Worm (Caenorhabditis elegans) whole organism, mixed stage, embryonic: ENCODE measurements around the gene srxa-18.

Experiments
- bed-3 ChIP-seq: fragments of 200-800 bp; sonication (Bioruptor generic); optimal IDR thresholded peaks from 3 replicates; lab custom pipeline; 2018; ENCODE audit warnings: mild to moderate bottlenecking, missing genetic modification characterization, moderate library complexity, missing compliant biosample characterization
- ceh-39 ChIP-seq: fragments of 150-350 bp; optimal IDR thresholded peaks from 2 replicates; lab custom pipeline; 2014; ENCODE audit warnings: missing biosample characterization, missing genetic modification characterization
- ceh-43 ChIP-seq: fragments of 200-800 bp; sonication (Bioruptor generic); optimal IDR thresholded peaks from 2 replicates; lab custom pipeline; 2018; ENCODE audit warnings: mild to moderate bottlenecking, missing genetic modification characterization, moderate library complexity, missing compliant biosample characterization
- ceh-83 ChIP-seq: fragments of 200-800 bp; sonication (Bioruptor generic); optimal IDR thresholded peaks from 2 replicates; lab custom pipeline; 2018; ENCODE audit warnings: mild to moderate bottlenecking, missing genetic modification characterization, missing compliant biosample characterization
- ces-1 ChIP-seq: fragments of 150-350 bp; optimal IDR thresholded peaks from 2 replicates; lab custom pipeline; 2014; ENCODE audit warnings: missing biosample characterization, missing genetic modification reagents, missing genetic modification characterization
- cnd-1 ChIP-seq: fragments of 200-800 bp; sonication (Bioruptor generic); optimal IDR thresholded peaks from 2 replicates; lab custom pipeline; 2018; ENCODE audit warnings: mild to moderate bottlenecking, missing genetic modification characterization, missing compliant biosample characterization
- drap-1 ChIP-seq: fragments of 200-800 bp; sonication (Bioruptor generic); optimal IDR thresholded peaks from 3 replicates; lab custom pipeline; 2018; ENCODE audit warnings: mild to moderate bottlenecking, missing genetic modification characterization, missing compliant biosample characterization
- elt-1 ChIP-seq: sonication (generic microtip); optimal IDR thresholded peaks from 2 replicates; lab custom pipeline; 2017; ENCODE audit warnings: missing genetic modification characterization, mild to moderate bottlenecking, missing compliant biosample characterization, antibody characterized with exemption, moderate library complexity, borderline replicate concordance; ENCODE audit not compliant: insufficient read depth
- elt-3 ChIP-seq: fragments of 150-350 bp; optimal IDR thresholded peaks from 2 replicates; lab custom pipeline; 2014; ENCODE audit warnings: missing biosample characterization, missing genetic modification characterization
- flh-1 ChIP-seq: fragments of 200-800 bp; sonication (Bioruptor generic); optimal IDR thresholded peaks from 2 replicates; lab custom pipeline; 2018; ENCODE audit warnings: mild to moderate bottlenecking, missing genetic modification characterization, moderate library complexity, missing compliant biosample characterization
- ham-2 ChIP-seq: fragments of 200-800 bp; sonication (Bioruptor generic); optimal IDR thresholded peaks from 2 replicates; lab custom pipeline; 2018; ENCODE audit warnings: mild to moderate bottlenecking, missing genetic modification characterization, missing compliant biosample characterization
- hlh-1 ChIP-seq: fragments of 150-350 bp; optimal IDR thresholded peaks from 2 replicates; lab custom pipeline; 2014; ENCODE audit warnings: missing biosample characterization, missing genetic modification reagents, missing genetic modification characterization
- lin-13 ChIP-seq: fragments of 150-350 bp; optimal IDR thresholded peaks from 2 replicates; lab custom pipeline; 2014; ENCODE audit warnings: missing biosample characterization, missing genetic modification characterization
- lin-32 ChIP-seq: fragments of 200-800 bp; sonication (Bioruptor generic); optimal IDR thresholded peaks from 2 replicates; lab custom pipeline; 2018; ENCODE audit warnings: mild to moderate bottlenecking, missing genetic modification characterization, missing compliant biosample characterization
- lsy-2 ChIP-seq: fragments of 150-350 bp; optimal IDR thresholded peaks from 2 replicates; lab custom pipeline; 2014; ENCODE audit warnings: missing biosample characterization, missing genetic modification characterization
- mab-5 ChIP-seq: fragments of 150-350 bp; optimal IDR thresholded peaks from 2 replicates; lab custom pipeline; 2014; ENCODE audit warnings: missing biosample characterization, missing genetic modification characterization
- mep-1 ChIP-seq: fragments of 150-350 bp; optimal IDR thresholded peaks from 2 replicates; lab custom pipeline; 2017; ENCODE audit warnings: missing biosample characterization, missing genetic modification reagents, missing genetic modification characterization, inconsistent platforms
- mls-2 ChIP-seq: sonication (generic microtip); optimal IDR thresholded peaks from 2 replicates; lab custom pipeline; 2016; ENCODE audit warnings: mild to moderate bottlenecking, missing genetic modification characterization, moderate library complexity, missing compliant biosample characterization
- nhr-12 ChIP-seq: fragments of 150-350 bp; optimal IDR thresholded peaks from 2 replicates; lab custom pipeline; 2014; ENCODE audit warnings: missing biosample characterization, missing genetic modification characterization
- nhr-2 ChIP-seq: fragments of 150-350 bp; optimal IDR thresholded peaks from 2 replicates; lab custom pipeline; 2014; ENCODE audit warnings: missing biosample characterization, missing genetic modification characterization
- nhr-237 ChIP-seq: fragments of 150-350 bp; optimal IDR thresholded peaks from 2 replicates; lab custom pipeline; 2014; ENCODE audit warnings: missing biosample characterization, missing genetic modification characterization
- nhr-28 ChIP-seq: fragments of 150-350 bp; optimal IDR thresholded peaks from 2 replicates; lab custom pipeline; 2014; ENCODE audit warnings: missing biosample characterization, missing genetic modification characterization
- nhr-76 ChIP-seq: sonication (generic microtip); optimal IDR thresholded peaks from 2 replicates; lab custom pipeline; 2017; ENCODE audit warnings: missing biosample characterization, missing genetic modification characterization
- pha-4 ChIP-seq: fragments of 150-350 bp; optimal IDR thresholded peaks from 2 replicates; lab custom pipeline; 2018; ENCODE audit warnings: missing biosample characterization, missing genetic modification reagents, missing genetic modification characterization
- sem-2 ChIP-seq: fragments of 200-800 bp; sonication (Bioruptor generic); optimal IDR thresholded peaks from 2 replicates; lab custom pipeline; 2018; ENCODE audit warnings: mild to moderate bottlenecking, missing genetic modification characterization, missing compliant biosample characterization
- snpc-4 ChIP-seq: fragments of 150-350 bp; optimal IDR thresholded peaks from 2 replicates; lab custom pipeline; 2014; ENCODE audit warnings: missing biosample characterization, missing genetic modification characterization
- sptf-1 ChIP-seq: sonication (generic microtip); optimal IDR thresholded peaks from 2 replicates; lab custom pipeline; 2017; ENCODE audit warnings: mild to moderate bottlenecking, missing genetic modification characterization, moderate library complexity, missing compliant biosample characterization
- tbx-8 ChIP-seq: fragments of 200-800 bp; sonication (Bioruptor generic); optimal IDR thresholded peaks from 2 replicates; lab custom pipeline; 2018; ENCODE audit warnings: mild to moderate bottlenecking, missing genetic modification characterization, moderate library complexity, missing compliant biosample characterization
- unc-120 ChIP-seq: sonication (generic microtip); optimal IDR thresholded peaks from 2 replicates; lab custom pipeline; 2017; ENCODE audit warnings: missing genetic modification characterization, missing compliant biosample characterization; ENCODE audit not compliant: poor library complexity, severe bottlenecking
- unc-39 ChIP-seq: fragments of 150-350 bp; optimal IDR thresholded peaks from 2 replicates; lab custom pipeline; 2014; ENCODE audit warnings: missing biosample characterization, missing genetic modification characterization
- unc-62 ChIP-seq: fragments of 150-350 bp; optimal IDR thresholded peaks from 2 replicates; lab custom pipeline; 2014; ENCODE audit warnings: missing biosample characterization, missing genetic modification reagents, missing genetic modification characterization
- zip-8 ChIP-seq: fragments of 150-350 bp; optimal IDR thresholded peaks from 2 replicates; lab custom pipeline; 2014; ENCODE audit warnings: missing biosample characterization, missing genetic modification characterization
- ztf-11 ChIP-seq: fragments of 150-350 bp; optimal IDR thresholded peaks from 2 replicates; lab custom pipeline; 2014; ENCODE audit warnings: missing biosample characterization, missing genetic modification characterization

srxa-18 gene

ce11 chrV:10101916-10102315 lies 18.9 kb downstream of the srxa-18 start, which contains the start of gene C08B6.14:
Gene C08B6.14, minus strand, starts transcription at chrV:10102016.
- TF ChIP-seq nhr-2 (tag; lab: Kevin White, UChicago): no peak
- TF ChIP-seq snpc-4: no peak
- TF ChIP-seq sptf-1 (tag; lab: Kevin White, UChicago): no peak
- TF ChIP-seq cnd-1 (tag; lab: Kevin White, UChicago): no peak
- no peak for TF ChIP-seq ces-1 (GFP tag; lab: Kevin White, UChicago)
- no peak for TF ChIP-seq ceh-83
- no peak for TF ChIP-seq mls-2 (tag; lab: Kevin White, UChicago)
- TF ChIP-seq pha-4: no peak
- no peak for TF ChIP-seq nhr-12
- no peak for TF ChIP-seq lin-13
- no peak for TF ChIP-seq bed-3
- no peak for TF ChIP-seq unc-120 (tag; lab: Kevin White, UChicago)
- no peak for TF ChIP-seq elt-3 (tag; lab: Kevin White, UChicago)
- TF ChIP-seq flh-1: no peak
- no peak for TF ChIP-seq zip-8 (tag; lab: Kevin White, UChicago)
- no peak for TF ChIP-seq nhr-76

DNA sequence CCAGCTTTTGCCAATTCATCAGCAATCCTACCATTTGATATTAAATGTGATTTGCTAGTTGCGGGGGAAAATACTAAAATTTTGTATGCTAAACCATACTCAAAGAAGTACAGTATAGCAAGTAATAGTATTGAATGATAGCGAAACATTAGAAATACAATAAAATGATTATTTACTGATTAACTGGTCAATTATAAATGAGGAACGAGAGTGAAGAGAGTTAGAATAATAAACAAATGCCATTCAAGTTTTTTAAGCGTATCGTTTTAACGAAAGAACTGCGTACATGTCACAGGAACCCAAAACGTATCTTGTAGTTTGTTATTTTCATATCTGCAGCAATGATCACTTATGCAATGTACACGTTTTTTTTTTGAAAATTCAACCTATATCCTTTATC lies 22.4 kb downstream of the srxa-18 start, which contains the start of gene ugt-47:
Gene ugt-47 (minus strand): TSS at position 169 of the 400 bp plus-strand sequence.
- TF ChIP-seq elt-1 (tag; lab: Kevin White, UChicago): no peak
- TF ChIP-seq mab-5 (tag; lab: Kevin White, UChicago): no peak
- no peak for TF ChIP-seq nhr-12
- no peak for TF ChIP-seq unc-120 (tag; lab: Kevin White, UChicago)
- no peak for TF ChIP-seq elt-3 (tag; lab: Kevin White, UChicago)
- no peak for TF ChIP-seq drap-1
- TF ChIP-seq ces-1 (GFP tag; lab: Kevin White, UChicago): no peak
- TF ChIP-seq unc-39: no peak
- TF ChIP-seq tbx-8 (GFP tag; lab: Kevin White, UChicago): no peak
- TF ChIP-seq flh-1: no peak
- no peak for TF ChIP-seq mep-1
- TF ChIP-seq lin-13: no peak
- TF ChIP-seq snpc-4: no peak
- TF ChIP-seq ham-2 (GFP tag; lab: Kevin White, UChicago): no peak
- no peak for TF ChIP-seq nhr-76
- no peak for TF ChIP-seq lsy-2 (tag; lab: Kevin White, UChicago)

ce11 chrV:10096932-10097331 lies 23.9 kb downstream of the srxa-18 start:
- TF ChIP-seq ces-1 (GFP tag; lab: Kevin White, UChicago): no peak
- no peak for TF ChIP-seq lin-32 (GFP tag; lab: Kevin White, UChicago)
- TF ChIP-seq mep-1: no peak
- no peak for TF ChIP-seq ceh-83

DNA sequence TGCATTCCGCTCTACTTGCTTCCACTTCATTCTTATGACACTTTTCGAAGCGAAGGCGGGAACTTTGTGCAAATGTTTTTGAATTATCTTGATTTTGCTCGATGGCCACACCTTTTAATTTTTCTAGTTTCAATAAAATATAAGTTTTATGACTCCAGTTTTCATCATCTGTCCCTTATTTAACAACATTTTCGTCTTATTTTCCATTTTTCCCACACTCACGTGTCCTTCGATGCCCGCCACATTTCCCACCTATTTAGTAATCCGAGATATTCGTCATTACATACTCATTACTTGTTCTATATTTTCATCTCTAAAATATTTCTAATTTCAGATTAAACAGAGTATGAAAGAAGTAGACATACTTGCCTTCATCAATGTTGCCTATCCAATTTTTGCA lies 26.4 kb downstream of the srxa-18 start, which contains the start of gene srd-49:
Gene srd-49 (plus strand): TSS at position 301 of the 400 bp plus-strand sequence.
- TF ChIP-seq mep-1: no peak
- no peak for TF ChIP-seq tbx-8 (GFP tag; lab: Kevin White, UChicago)
- TF ChIP-seq nhr-28 (tag; lab: Kevin White, UChicago): no peak
- no peak for TF ChIP-seq sem-2 (GFP tag; lab: Kevin White, UChicago)
- TF ChIP-seq hlh-1 (tag; lab: Kevin White, UChicago): no peak
- TF ChIP-seq lsy-2 (tag; lab: Kevin White, UChicago): no peak
- TF ChIP-seq flh-1: no peak

DNA sequence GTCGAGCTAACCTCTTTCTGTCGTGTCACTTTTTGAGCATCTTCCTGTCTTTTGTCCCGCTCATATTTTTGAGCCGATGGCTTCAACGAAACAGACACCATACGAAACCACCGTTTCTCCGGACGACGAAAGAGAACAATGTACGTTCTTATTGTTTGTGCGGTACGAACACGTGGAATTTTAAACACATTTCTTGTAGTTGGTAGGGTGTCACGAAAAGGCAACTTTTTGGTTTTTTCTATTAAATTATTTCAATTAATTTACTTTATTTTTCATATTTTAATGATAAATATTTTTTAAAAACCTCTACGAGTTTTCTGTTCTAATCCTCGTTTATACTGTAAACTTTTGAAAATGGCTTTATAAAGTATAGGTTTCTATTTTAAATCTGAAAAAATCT lies 29.6 kb downstream of the srxa-18 start, which contains the start of gene R04B5.11:
Gene R04B5.11 (minus strand): TSS at position 101 of the 400 bp plus-strand sequence.
- TF ChIP-seq mep-1: no peak
- no peak for TF ChIP-seq unc-120 (tag; lab: Kevin White, UChicago)
- no peak for TF ChIP-seq cnd-1 (tag; lab: Kevin White, UChicago)
- no peak for TF ChIP-seq unc-39
- TF ChIP-seq ham-2 (GFP tag; lab: Kevin White, UChicago): no peak
- TF ChIP-seq zip-8 (tag; lab: Kevin White, UChicago): no peak
- TF ChIP-seq ztf-11 (tag; lab: Kevin White, UChicago): no peak
- TF ChIP-seq sem-2 (GFP tag; lab: Kevin White, UChicago): no peak
- no peak for TF ChIP-seq nhr-28 (tag; lab: Kevin White, UChicago)
- TF ChIP-seq ceh-39 (tag; lab: Kevin White, UChicago): no peak
- TF ChIP-seq unc-62 (GFP tag; lab: Kevin White, UChicago): no peak
- TF ChIP-seq nhr-2 (tag; lab: Kevin White, UChicago): no peak
- TF ChIP-seq sptf-1 (tag; lab: Kevin White, UChicago): no peak
- TF ChIP-seq nhr-237 (tag; lab: Kevin White, UChicago): no peak
- no peak for TF ChIP-seq drap-1
- no peak for TF ChIP-seq lin-13
- TF ChIP-seq mls-2 (tag; lab: Kevin White, UChicago): no peak
- TF ChIP-seq ceh-43 (GFP tag; lab: Kevin White, UChicago): no peak
- TF ChIP-seq lin-32 (GFP tag; lab: Kevin White, UChicago): no peak
- TF ChIP-seq, all 35 proteins: peak for 0
